Worm (Caenorhabditis elegans): Measurements from ENCODE around the gene B0348.2.
A peak's percentile ranks its signal among the peaks of the same experiment; 100 is the strongest.

The B0348.2 gene

ce11 chrV:7778-8445 lies 37.2 kb upstream of the B0348.2 start, which contains the start of gene ife-3 (continued):
- TF ChIP-seq dpl-1 (GFP tag; optimal IDR thresholded peaks at IDR 0.05) (peak; percentile 92 to 94 (median 93)), C16A3.4 (tag; optimal IDR thresholded peaks at IDR 0.05) (peak; percentile 66), ztf-11 (tag; optimal IDR thresholded peaks at IDR 0.05) (no peak), efl-1 (optimal IDR thresholded peaks at IDR 0.05) (peak; percentile 76 to 92), efl-1 (GFP tag; optimal IDR thresholded peaks at IDR 0.05 in 1 of 2) (peak; percentile 90 to 99), ceh-90 (tag; optimal IDR thresholded peaks at IDR 0.05) (no peak), mab-9 (GFP tag; IDR thresholded peaks at IDR 0.05) (no peak), nhr-47 (tag; optimal IDR thresholded peaks at IDR 0.05) (no peak), ama-1 (optimal IDR thresholded peaks at IDR 0.05) (peak; percentile 67), nhr-77 (tag; optimal IDR thresholded peaks at IDR 0.05) (peak; percentile 6), lin-35 (GFP tag; optimal IDR thresholded peaks at IDR 0.05) (peak; percentile 88 to 97), fos-1 (tag; optimal IDR thresholded peaks at IDR 0.05) (no peak), lin-15B (tag; optimal IDR thresholded peaks at IDR 0.05) (peak; percentile 22), tbx-2 (tag; optimal IDR thresholded peaks at IDR 0.05) (peak; percentile 11), blmp-1 (tag; optimal IDR thresholded peaks at IDR 0.05) (peak; percentile 69), hpl-2 (GFP tag; optimal IDR thresholded peaks at IDR 0.05) (no peak), lin-39 (tag; optimal IDR thresholded peaks at IDR 0.05) (peak; percentile 23)

ce11 chrV:8716-9246 lies 36.3 kb upstream of the B0348.2 start, which contains the start of gene B0348.10:
Gene B0348.10 (minus strand): TSS chrV:8739.
- peak; percentile 90 for TF ChIP-seq nhr-47 (tag; optimal IDR thresholded peaks at IDR 0.05)
- peak; percentile 18 for TF ChIP-seq skn-1 (tag; optimal IDR thresholded peaks at IDR 0.05)
- peak; percentile 45 for TF ChIP-seq hpl-2 (GFP tag; optimal IDR thresholded peaks at IDR 0.05)
- TF ChIP-seq hlh-17 (GFP tag; optimal IDR thresholded peaks at IDR 0.05; ENCODE audit: borderline replicate concordance), result no peak
- TF ChIP-seq jun-1 (tag; optimal IDR thresholded peaks at IDR 0.05), result peak; percentile 63
- no peak for TF ChIP-seq nhr-12 (tag; optimal IDR thresholded peaks at IDR 0.05)
- TF ChIP-seq snpc-4 (tag; optimal IDR thresholded peaks at IDR 0.05), result no peak
- peak; percentile 58; the same call in 1 of the 2 replicates for TF ChIP-seq ceh-88 (GFP tag; IDR thresholded peaks at IDR 0.05)
- peak; percentile 37 for TF ChIP-seq fkh-10 (GFP tag; optimal IDR thresholded peaks at IDR 0.05)
- TF ChIP-seq lin-14 (GFP tag; optimal IDR thresholded peaks at IDR 0.05), result peak; percentile 95
- peak; percentile 70 for TF ChIP-seq mab-9 (GFP tag; IDR thresholded peaks at IDR 0.05)
- no peak for TF ChIP-seq F16B12.6 (tag; optimal IDR thresholded peaks at IDR 0.05)
- TF ChIP-seq unc-98 (GFP tag; IDR thresholded peaks at IDR 0.05), result no peak
- TF ChIP-seq ama-1 (optimal IDR thresholded peaks at IDR 0.05), result peak; percentile 2
- no peak for TF ChIP-seq ces-1 (GFP tag; optimal IDR thresholded peaks at IDR 0.05)
- peak; percentile 85 for TF ChIP-seq egl-13 (tag; optimal IDR thresholded peaks at IDR 0.05)
- peak; percentile 76 for TF ChIP-seq pax-3 (tag; optimal IDR thresholded peaks at IDR 0.05)
- no peak for TF ChIP-seq ceh-90 (tag; optimal IDR thresholded peaks at IDR 0.05)
- peak; percentile 98 for TF ChIP-seq fkh-8 (tag; optimal IDR thresholded peaks at IDR 0.05)
- TF ChIP-seq egl-27 (tag; optimal IDR thresholded peaks at IDR 0.05), result no peak
- peak; percentile 65 for TF ChIP-seq sox-4 (tag; optimal IDR thresholded peaks at IDR 0.05)
- no peak for TF ChIP-seq pag-3 (tag; optimal IDR thresholded peaks at IDR 0.05; ENCODE audit: borderline replicate concordance, insufficient read depth)
- TF ChIP-seq ets-5 (GFP tag; IDR thresholded peaks at IDR 0.05), result no peak
- peak; percentile 53 for TF ChIP-seq mep-1 (tag; optimal IDR thresholded peaks at IDR 0.05)
- TF ChIP-seq xbp-1 (tag; optimal IDR thresholded peaks at IDR 0.05), result peak; percentile 68
- peak; percentile 14 for TF ChIP-seq lin-15B (tag; optimal IDR thresholded peaks at IDR 0.05)
- TF ChIP-seq hlh-4 (tag; optimal IDR thresholded peaks at IDR 0.05), result no peak
- TF ChIP-seq tlp-1 (tag; optimal IDR thresholded peaks at IDR 0.05), result no peak
- peak; percentile 62 for TF ChIP-seq dsc-1 (tag; optimal IDR thresholded peaks at IDR 0.05)
- TF ChIP-seq mef-2 (tag; optimal IDR thresholded peaks at IDR 0.05), result no peak
- peak; percentile 74 for TF ChIP-seq nhr-85 (tag)
- no peak for TF ChIP-seq C04F5.9 (tag; optimal IDR thresholded peaks at IDR 0.05)
- TF ChIP-seq fos-1 (tag; optimal IDR thresholded peaks at IDR 0.05), result peak; percentile 65
- TF ChIP-seq ztf-4 (tag; optimal IDR thresholded peaks at IDR 0.05), result peak; percentile 78
- no peak for TF ChIP-seq unc-62 (GFP tag; optimal IDR thresholded peaks at IDR 0.05)
- TF ChIP-seq nhr-90 (tag; optimal IDR thresholded peaks at IDR 0.05; ENCODE audit: poor library complexity), result peak; percentile 43
- TF ChIP-seq grh-1 (GFP tag; IDR thresholded peaks at IDR 0.05), result peak; percentile 26
- TF ChIP-seq swsn-7 (tag; optimal IDR thresholded peaks at IDR 0.05), result peak; percentile 88
- peak; percentile 60 for TF ChIP-seq ceh-63 (GFP tag; optimal IDR thresholded peaks at IDR 0.05)
- TF ChIP-seq vab-15 (tag; optimal IDR thresholded peaks at IDR 0.05), result no peak
